Worm (Caenorhabditis elegans): ENCODE data around the gene T08A9.13.

DNA sequence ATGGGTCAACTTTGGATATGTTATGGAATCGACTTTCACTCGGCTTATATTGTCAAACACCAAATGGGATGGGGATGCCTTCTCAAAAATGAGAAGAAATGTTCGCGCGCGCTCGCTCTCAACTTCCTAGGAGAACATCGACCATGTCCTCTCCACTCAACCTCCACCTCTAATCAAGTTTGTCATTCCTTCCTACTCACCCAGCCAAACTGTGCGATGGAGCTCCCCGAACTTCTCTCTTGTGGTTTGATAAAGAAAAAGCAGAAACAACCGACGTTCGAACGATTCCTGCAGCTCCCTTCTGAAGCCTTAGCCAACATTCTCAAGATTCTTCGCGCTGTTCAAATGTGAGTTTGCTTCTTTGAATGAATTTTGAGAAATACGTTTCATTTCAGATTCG is 9.0 kb downstream of the T08A9.13 start:
- TF ChIP-seq mdl-1 (tag; optimal IDR thresholded peaks at IDR 0.05) (no peak), aly-2 (tag; optimal IDR thresholded peaks at IDR 0.05) (no peak), ceh-88 (GFP tag; IDR thresholded peaks at IDR 0.05) (no peak), mab-9 (GFP tag; IDR thresholded peaks at IDR 0.05) (no peak)
